Worm (Caenorhabditis elegans) whole organism, L3 larva: ENCODE data around the gene srr-8.

Experiments
- egl-27 ChIP-seq: sonication (generic microtip); optimal IDR thresholded peaks from 4 replicates; lab custom pipeline; 2017; ENCODE audit warnings: missing biosample characterization, missing genetic modification reagents, missing genetic modification characterization
- fkh-10 ChIP-seq: sonication (generic microtip); optimal IDR thresholded peaks from 2 replicates; lab custom pipeline; 2017; ENCODE audit warnings: missing biosample characterization, missing genetic modification reagents, missing genetic modification characterization
- skn-1 ChIP-seq: fragments of 150-350 bp; optimal IDR thresholded peaks from 2 replicates; lab custom pipeline; 2014; ENCODE audit warnings: missing biosample characterization, missing genetic modification characterization

DNA sequence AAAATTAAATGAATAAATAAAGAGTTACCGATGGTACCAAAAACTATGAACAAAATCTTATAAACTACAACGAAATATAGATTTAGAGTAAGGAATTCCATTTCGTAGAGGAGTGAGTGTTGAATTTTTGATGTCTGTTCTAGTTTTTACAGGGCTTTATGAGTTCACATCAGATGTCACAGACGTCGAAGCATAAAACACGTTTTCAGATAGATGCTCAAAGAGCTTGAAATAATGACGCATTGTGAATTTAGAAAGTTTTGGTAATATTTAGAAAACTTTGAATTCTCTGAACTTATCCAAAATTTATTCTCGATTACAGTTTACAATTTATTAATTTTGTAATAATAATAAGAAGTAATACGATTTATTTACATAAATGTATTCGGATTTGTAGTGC lies 28.5 kb upstream of the srr-8 start, which contains the start of gene srsx-9:
- TF ChIP-seq egl-27 (no peak), skn-1 (no peak), fkh-10 (GFP tag; lab: Kevin White, UChicago) (no peak)
